Worm (Caenorhabditis elegans) whole organism, L1 larva: ENCODE results near the gene ebp-3.

Experiments
- C04F5.9 ChIP-seq: sonication (generic microtip); optimal IDR thresholded peaks from 2 replicates; lab custom pipeline; 2016; ENCODE audit warnings: missing genetic modification characterization, missing compliant biosample characterization
- F16B12.6 ChIP-seq: fragments of 150-350 bp; optimal IDR thresholded peaks from 2 replicates; lab custom pipeline; 2014; ENCODE audit warnings: missing biosample characterization, missing genetic modification characterization
- alr-1 ChIP-seq: fragments of 200-800 bp; sonication (Bioruptor generic); optimal IDR thresholded peaks from 2 replicates; lab custom pipeline; 2018; ENCODE audit warnings: borderline replicate concordance, mild to moderate bottlenecking, missing genetic modification characterization, missing compliant biosample characterization
- blmp-1 ChIP-seq: fragments of 150-350 bp; optimal IDR thresholded peaks from 2 replicates; lab custom pipeline; 2014; ENCODE audit warnings: missing biosample characterization, missing genetic modification characterization
- ceh-90 ChIP-seq: sonication (generic microtip); optimal IDR thresholded peaks from 2 replicates; lab custom pipeline; 2016; ENCODE audit warnings: missing genetic modification characterization, missing compliant biosample characterization
- ces-1 ChIP-seq: fragments of 150-350 bp; optimal IDR thresholded peaks from 2 replicates; lab custom pipeline; 2014; ENCODE audit warnings: missing biosample characterization, missing genetic modification reagents, missing genetic modification characterization
- dpl-1 ChIP-seq, 3 experiments: fragments of 150-350 bp in 2 of 3; sonication (generic microtip) in 1 of 3; optimal IDR thresholded peaks; 2 replicates each; lab custom pipeline; 2014 to 2017; ENCODE audit warnings: missing biosample characterization in 3 of 3, missing genetic modification characterization in 3 of 3, missing genetic modification reagents in 3 of 3
- efl-1 ChIP-seq, 4 experiments: fragments of 150-350 bp; optimal IDR thresholded peaks in 3 of 4; peaks in 1 of 4; 1 replicate in 1 of 4; 2 replicates in 3 of 4; lab custom pipeline; 2014; ENCODE audit warnings: missing biosample characterization in 2 of 4, missing genetic modification characterization in 2 of 4, missing genetic modification reagents in 2 of 4
- egl-13 ChIP-seq: sonication (generic microtip); optimal IDR thresholded peaks from 2 replicates; lab custom pipeline; 2016; ENCODE audit warnings: missing genotype, missing genetic modification reagents, missing genetic modification characterization, missing compliant biosample characterization
- egl-27 ChIP-seq, 2 experiments: fragments of 150-350 bp in 1 of 2; sonication (generic microtip); optimal IDR thresholded peaks; 3 replicates each; lab custom pipeline; 2017 to 2018; ENCODE audit warnings: missing biosample characterization in 2 of 2, missing genetic modification characterization in 2 of 2, missing genetic modification reagents in 2 of 2
- elt-2 ChIP-seq: sonication (generic microtip); optimal IDR thresholded peaks from 2 replicates; lab custom pipeline; 2016; ENCODE audit warnings: missing genetic modification characterization, mild to moderate bottlenecking, inconsistent platforms, missing compliant biosample characterization, missing genetic modification reagents
- elt-3 ChIP-seq, 6 experiments: fragments of 150-350 bp in 1 of 6; sonication (generic microtip); optimal IDR thresholded peaks; 2 replicates each; lab custom pipeline; 2017 to 2018; ENCODE audit warnings: missing biosample characterization in 6 of 6, missing genetic modification characterization in 6 of 6, inconsistent platforms in 1 of 6
- ets-5 ChIP-seq: fragments of 200-800 bp; sonication (Bioruptor generic); IDR thresholded peaks from 2 replicates; pipeline ENCODE4 v1.3.6; 2022; ENCODE audit warnings: missing genetic modification characterization, missing compliant biosample characterization
- fkh-10 ChIP-seq: sonication (generic microtip); optimal IDR thresholded peaks from 2 replicates; lab custom pipeline; 2017; ENCODE audit warnings: missing biosample characterization, missing genetic modification reagents, missing genetic modification characterization
- fkh-8 ChIP-seq: sonication (generic microtip); optimal IDR thresholded peaks from 2 replicates; lab custom pipeline; 2016; ENCODE audit warnings: mild to moderate bottlenecking, missing genetic modification characterization, missing compliant biosample characterization
- fos-1 ChIP-seq: fragments of 150-350 bp; optimal IDR thresholded peaks from 2 replicates; lab custom pipeline; 2014; ENCODE audit warnings: missing biosample characterization, missing genetic modification characterization
- grh-1 ChIP-seq: fragments of 200-800 bp; sonication (Bioruptor generic); IDR thresholded peaks from 2 replicates; pipeline ENCODE4 v1.3.6; 2022; ENCODE audit warnings: missing genetic modification reagents, missing genetic modification characterization, missing compliant biosample characterization
- hlh-4 ChIP-seq: sonication (generic microtip); optimal IDR thresholded peaks from 2 replicates; lab custom pipeline; 2016; ENCODE audit warnings: mild to moderate bottlenecking, missing genetic modification characterization, missing compliant biosample characterization
- hpl-2 ChIP-seq: fragments of 150-350 bp; optimal IDR thresholded peaks from 2 replicates; lab custom pipeline; 2014; ENCODE audit warnings: missing biosample characterization, missing genetic modification reagents, missing genetic modification characterization
- irx-1 ChIP-seq: sonication (generic microtip); optimal IDR thresholded peaks from 2 replicates; lab custom pipeline; 2016; ENCODE audit warnings: missing genetic modification characterization, missing compliant biosample characterization
- isw-1 ChIP-seq: fragments of 200-800 bp; sonication (Bioruptor generic); IDR thresholded peaks from 2 replicates; pipeline ENCODE4 v1.3.6; 2022; ENCODE audit warnings: missing genetic modification characterization, missing compliant biosample characterization
- jun-1 ChIP-seq: fragments of 150-350 bp; optimal IDR thresholded peaks from 2 replicates; lab custom pipeline; 2014; ENCODE audit warnings: missing biosample characterization, missing genetic modification reagents, missing genetic modification characterization
- lin-13 ChIP-seq: fragments of 150-350 bp; optimal IDR thresholded peaks from 2 replicates; lab custom pipeline; 2014; ENCODE audit warnings: missing biosample characterization, missing genetic modification reagents, missing genetic modification characterization
- lin-15B ChIP-seq: fragments of 150-350 bp; sonication (generic microtip); optimal IDR thresholded peaks from 3 replicates; lab custom pipeline; 2014; ENCODE audit warnings: missing biosample characterization, missing genetic modification characterization
- lin-35 ChIP-seq, 2 experiments: fragments of 150-350 bp; optimal IDR thresholded peaks; 2 replicates each; lab custom pipeline; 2014; ENCODE audit warnings: missing biosample characterization in 2 of 2, missing genetic modification characterization in 2 of 2, missing genetic modification reagents in 2 of 2
- lin-39 ChIP-seq: fragments of 150-350 bp; optimal IDR thresholded peaks from 2 replicates; lab custom pipeline; 2014; ENCODE audit warnings: missing biosample characterization, missing genetic modification reagents, missing genetic modification characterization
- lsy-2 ChIP-seq, 2 experiments: fragments of 150-350 bp; optimal IDR thresholded peaks; 2 replicates each; lab custom pipeline; 2014; ENCODE audit warnings: missing biosample characterization in 2 of 2, missing genetic modification characterization in 2 of 2
- mab-9 ChIP-seq: fragments of 200-800 bp; sonication (Bioruptor generic); IDR thresholded peaks from 2 replicates; pipeline ENCODE4 v1.3.6; 2022; ENCODE audit warnings: missing genetic modification reagents, missing genetic modification characterization, missing compliant biosample characterization
- mef-2 ChIP-seq: fragments of 150-350 bp; optimal IDR thresholded peaks from 2 replicates; lab custom pipeline; 2014; ENCODE audit warnings: missing biosample characterization, missing genetic modification characterization
- mep-1 ChIP-seq: fragments of 150-350 bp; optimal IDR thresholded peaks from 2 replicates; lab custom pipeline; 2014; ENCODE audit warnings: missing biosample characterization, missing genetic modification characterization
- nhr-28 ChIP-seq: fragments of 150-350 bp; optimal IDR thresholded peaks from 2 replicates; lab custom pipeline; 2014; ENCODE audit warnings: missing biosample characterization, missing genetic modification characterization
- nhr-47 ChIP-seq: sonication (generic microtip); optimal IDR thresholded peaks from 2 replicates; lab custom pipeline; 2016; ENCODE audit warnings: mild to moderate bottlenecking, missing genetic modification characterization, moderate library complexity, missing compliant biosample characterization
- nhr-77 ChIP-seq: fragments of 150-350 bp; optimal IDR thresholded peaks from 2 replicates; lab custom pipeline; 2014; ENCODE audit warnings: missing biosample characterization, missing genetic modification characterization
- nhr-84 ChIP-seq: sonication (generic microtip); optimal IDR thresholded peaks from 2 replicates; lab custom pipeline; 2017; ENCODE audit warnings: missing biosample characterization, missing genetic modification characterization
- nhr-85 ChIP-seq: sonication (generic microtip); peaks from one replicate; lab custom pipeline; 2016; ENCODE audit warnings: missing genetic modification characterization, inconsistent platforms, missing compliant biosample characterization
- nhr-90 ChIP-seq: sonication (generic microtip); optimal IDR thresholded peaks from 2 replicates; lab custom pipeline; 2016; ENCODE audit warnings: mild to moderate bottlenecking, missing genetic modification characterization, missing compliant biosample characterization; ENCODE audit not compliant: poor library complexity
- pag-3 ChIP-seq: sonication (generic microtip); optimal IDR thresholded peaks from 2 replicates; lab custom pipeline; 2017; ENCODE audit warnings: missing genetic modification characterization, mild to moderate bottlenecking, missing compliant biosample characterization, antibody characterized with exemption, borderline replicate concordance; ENCODE audit not compliant: insufficient read depth
- pax-3 ChIP-seq: fragments of 200-800 bp; sonication (Bioruptor generic); optimal IDR thresholded peaks from 2 replicates; lab custom pipeline; 2018; ENCODE audit warnings: mild to moderate bottlenecking, missing genetic modification characterization, moderate library complexity, missing compliant biosample characterization
- rnt-1 ChIP-seq: sonication (generic microtip); optimal IDR thresholded peaks from 2 replicates; lab custom pipeline; 2016; ENCODE audit warnings: mild to moderate bottlenecking, missing genetic modification characterization, moderate library complexity, missing compliant biosample characterization
- skn-1 ChIP-seq: fragments of 150-350 bp; optimal IDR thresholded peaks from 2 replicates; lab custom pipeline; 2014; ENCODE audit warnings: missing biosample characterization, missing genetic modification characterization
- sox-4 ChIP-seq: sonication (generic microtip); optimal IDR thresholded peaks from 2 replicates; lab custom pipeline; 2016; ENCODE audit warnings: missing genetic modification characterization, missing compliant biosample characterization
- swsn-7 ChIP-seq: sonication (generic microtip); optimal IDR thresholded peaks from 2 replicates; lab custom pipeline; 2016; ENCODE audit warnings: missing genetic modification characterization, missing compliant biosample characterization
- tbx-2 ChIP-seq: sonication (generic microtip); optimal IDR thresholded peaks from 2 replicates; lab custom pipeline; 2016; ENCODE audit warnings: missing genetic modification characterization, missing compliant biosample characterization
- unc-130 ChIP-seq: fragments of 150-350 bp; optimal IDR thresholded peaks from 2 replicates; lab custom pipeline; 2017; ENCODE audit warnings: missing biosample characterization, missing genetic modification characterization, inconsistent platforms
- unc-62 ChIP-seq: fragments of 150-350 bp; optimal IDR thresholded peaks from 2 replicates; lab custom pipeline; 2014; ENCODE audit warnings: missing biosample characterization, missing genetic modification reagents, missing genetic modification characterization
- unc-86 ChIP-seq: sonication (generic microtip); optimal IDR thresholded peaks from 2 replicates; lab custom pipeline; 2016; ENCODE audit warnings: missing genetic modification characterization, missing compliant biosample characterization
- unc-98 ChIP-seq: fragments of 200-800 bp; sonication (Bioruptor generic); IDR thresholded peaks from 2 replicates; pipeline ENCODE4 v1.3.6; 2022; ENCODE audit warnings: missing genetic modification characterization, missing compliant biosample characterization
- zag-1 ChIP-seq: fragments of 150-350 bp; optimal IDR thresholded peaks from 2 replicates; lab custom pipeline; 2014; ENCODE audit warnings: missing biosample characterization, missing genetic modification characterization
- zip-4 ChIP-seq: fragments of 200-800 bp; sonication (Bioruptor generic); optimal IDR thresholded peaks from 2 replicates; lab custom pipeline; 2018; ENCODE audit warnings: mild to moderate bottlenecking, missing genetic modification characterization, moderate library complexity, missing compliant biosample characterization
- ztf-4 ChIP-seq: fragments of 150-350 bp; optimal IDR thresholded peaks from 2 replicates; lab custom pipeline; 2014; ENCODE audit warnings: missing biosample characterization, missing genetic modification characterization

ebp-3 gene

ce11 chrV:18069195-18069594, 13.4 kb downstream of the ebp-3 start:
- TF ChIP-seq unc-86 (peak; percentile 42), fkh-8 (tag; lab: Kevin White, UChicago) (peak; percentile 2), nhr-85 (peak; percentile 42), efl-1 (optimal IDR thresholded peaks at IDR 0.05; lab: Kevin White, UChicago) (peak in 1 of 2 experiments; percentile 55), efl-1 (GFP tag; optimal IDR thresholded peaks at IDR 0.05 in 1 of 2; lab: Kevin White, UChicago) (peak in 1 of 2 experiments; percentile 78), nhr-47 (tag; lab: Kevin White, UChicago) (peak; percentile 6), isw-1 (peak; percentile 19; the same call in 1 of the 2 replicates), dpl-1 (GFP tag; optimal IDR thresholded peaks at IDR 0.05; lab: Kevin White, UChicago) (peak in 1 of 3 experiments; percentile 21)

DNA sequence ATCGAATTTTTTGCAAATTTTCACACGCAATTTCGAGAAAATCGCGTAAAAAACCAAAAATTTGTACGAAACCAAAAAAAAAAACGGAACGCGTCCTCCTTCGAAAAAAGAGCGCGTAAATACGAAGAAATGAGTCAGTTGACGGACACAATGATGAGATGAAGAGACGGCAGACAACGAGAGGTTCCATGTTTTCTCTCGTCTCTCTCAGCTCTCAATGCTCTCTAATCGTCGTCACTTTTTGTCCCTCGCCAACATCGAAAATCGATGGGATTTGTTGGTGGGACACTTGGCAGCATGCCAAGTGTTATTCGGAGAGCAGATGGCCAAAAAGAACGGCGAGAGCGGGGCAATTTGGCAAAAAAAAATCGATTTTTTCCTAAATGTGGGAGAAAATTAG, 23.4 kb downstream of the ebp-3 start:
- no peak for TF ChIP-seq C04F5.9 (tag; lab: Kevin White, UChicago)
- TF ChIP-seq nhr-90 (tag; lab: Kevin White, UChicago), result no peak
- peak; percentile 86 for TF ChIP-seq rnt-1 (tag; lab: Kevin White, UChicago)
- peak; percentile 10; the same call in 1 of the 2 replicates for TF ChIP-seq grh-1
- TF ChIP-seq isw-1, result peak; percentile 67
- TF ChIP-seq lin-15B (tag; lab: Kevin White, UChicago), result peak; percentile 17
- no peak for TF ChIP-seq mab-9 (GFP tag; lab: Robert Waterston, UW)
- TF ChIP-seq unc-62 (GFP tag; lab: Kevin White, UChicago), result no peak
- peak; percentile 83 for TF ChIP-seq nhr-85
- no peak for TF ChIP-seq nhr-84 (tag; lab: Kevin White, UChicago)
- peak; percentile 81 for TF ChIP-seq fos-1 (tag; lab: Kevin White, UChicago)
- TF ChIP-seq swsn-7, result peak; percentile 87
- peak; percentile 54 for TF ChIP-seq irx-1 (tag; lab: Kevin White, UChicago)
- TF ChIP-seq pag-3 (tag; lab: Kevin White, UChicago), result peak; percentile 36
- TF ChIP-seq F16B12.6, result peak; percentile 8
- TF ChIP-seq lin-13, result peak; percentile 45
- TF ChIP-seq nhr-47 (tag; lab: Kevin White, UChicago), result peak; percentile 89
- TF ChIP-seq elt-2 (tag; lab: Kevin White, UChicago), result no peak
- peak; percentile 29 for TF ChIP-seq fkh-10 (GFP tag; lab: Kevin White, UChicago)
- peak; percentile 54 for TF ChIP-seq egl-13 (tag; lab: Kevin White, UChicago)
- TF ChIP-seq lin-35 (GFP tag; optimal IDR thresholded peaks at IDR 0.05; lab: Kevin White, UChicago), result peak; percentile 66 to 81
- no peak for TF ChIP-seq ets-5
- TF ChIP-seq lin-39 (tag; lab: Kevin White, UChicago), result peak; percentile 80
- TF ChIP-seq ceh-90 (tag; lab: Kevin White, UChicago), result no peak
- TF ChIP-seq zip-4 (GFP tag; lab: Kevin White, UChicago), result no peak
- no peak for TF ChIP-seq alr-1 (tag; lab: Kevin White, UChicago)
- TF ChIP-seq jun-1, result peak; percentile 78
- TF ChIP-seq sox-4, result no peak
- peak; percentile 50 for TF ChIP-seq nhr-77 (tag; lab: Kevin White, UChicago)
- TF ChIP-seq tbx-2 (tag; lab: Kevin White, UChicago), result peak; percentile 83
- no peak for TF ChIP-seq hlh-4 (tag; lab: Kevin White, UChicago)
- peak; percentile 66 for TF ChIP-seq skn-1 (tag; lab: Kevin White, UChicago)
- no peak for TF ChIP-seq hpl-2 (GFP tag; lab: Kevin White, UChicago)
- TF ChIP-seq unc-130 (tag; lab: Kevin White, UChicago), result no peak
- no peak for TF ChIP-seq blmp-1 (tag; lab: Kevin White, UChicago)
- TF ChIP-seq egl-27 (tag; optimal IDR thresholded peaks at IDR 0.05; lab: Kevin White, UChicago), result peak in 1 of 2 experiments; percentile 1
- TF ChIP-seq lsy-2 (tag; optimal IDR thresholded peaks at IDR 0.05; lab: Kevin White, UChicago), result peak; percentile 75 to 81
- TF ChIP-seq unc-98 (GFP tag; lab: Robert Waterston, UW), result no peak
- TF ChIP-seq zag-1 (tag; lab: Kevin White, UChicago), result no peak
- TF ChIP-seq mep-1 (tag; lab: Kevin White, UChicago), result peak; percentile 85
- no peak for TF ChIP-seq ces-1 (GFP tag; lab: Kevin White, UChicago)
- TF ChIP-seq elt-3 (tag; optimal IDR thresholded peaks at IDR 0.05; lab: Kevin White, UChicago), result no peak
- TF ChIP-seq pax-3 (tag; lab: Kevin White, UChicago), result peak; percentile 17
- TF ChIP-seq ztf-4 (tag; lab: Kevin White, UChicago), result peak; percentile 62
- no peak for TF ChIP-seq nhr-28 (tag; lab: Kevin White, UChicago)
- TF ChIP-seq mef-2 (tag; lab: Kevin White, UChicago), result no peak
